Fruit fly (Drosophila melanogaster): ENCODE data around the gene CG2082.

Gene CG2082

dm6 chr3R:5736305-5736869 lies 44.5 kb downstream of the CG2082 start, which contains the start of the genes CG2100 and CG1236 (continued):
- TF ChIP-seq CG32772 (GFP tag; IDR thresholded peaks at IDR 0.05), result peak; percentile 46; the same call in 1 of the 2 replicates
- peak; percentile 45 for TF ChIP-seq nom (GFP tag; optimal IDR thresholded peaks at IDR 0.05)
- TF ChIP-seq CG10209 (GFP tag; optimal IDR thresholded peaks at IDR 0.05), result peak; percentile 90
- peak; percentile 63 for TF ChIP-seq CG12299 (tag; optimal IDR thresholded peaks at IDR 0.05)
- peak; percentile 67 for TF ChIP-seq CG6683 (GFP tag; optimal IDR thresholded peaks at IDR 0.05)
- no peak for TF ChIP-seq Atf3 (GFP tag; optimal IDR thresholded peaks at IDR 0.05)
- TF ChIP-seq Oaz (GFP tag; IDR thresholded peaks at IDR 0.05), result no peak
- peak; percentile 73 for TF ChIP-seq CG9817 (tag; optimal IDR thresholded peaks at IDR 0.05)
- peak in 1 of 3 experiments; percentile 54 for TF ChIP-seq Stat92E (GFP tag; optimal IDR thresholded peaks at IDR 0.05)
- TF ChIP-seq Hr39 (optimal IDR thresholded peaks at IDR 0.05), result no peak
- no peak for TF ChIP-seq pnt (GFP tag; optimal IDR thresholded peaks at IDR 0.05)
- no peak for TF ChIP-seq Hey (tag; optimal IDR thresholded peaks at IDR 0.05)
- TF ChIP-seq E2f1 (GFP tag; IDR thresholded peaks at IDR 0.05), result peak; percentile 81
- TF ChIP-seq CG18764 (GFP tag; optimal IDR thresholded peaks at IDR 0.05), result peak; percentile 64
- 0 out of 3 replicates have a peak, but pooled peaks have one; percentile 29 for TF ChIP-seq C15 (GFP tag; IDR thresholded peaks at IDR 0.05)
- TF ChIP-seq MTF-1 (GFP tag; optimal IDR thresholded peaks at IDR 0.05; ENCODE audit: borderline replicate concordance), result peak; percentile 1
- TF ChIP-seq CG3838 (GFP tag; optimal IDR thresholded peaks at IDR 0.05), result peak; percentile 10
- TF ChIP-seq chif (GFP tag; optimal IDR thresholded peaks at IDR 0.05), result peak; percentile 34 to 51
- TF ChIP-seq CG10565 (GFP tag; optimal IDR thresholded peaks at IDR 0.05), result peak; percentile 19
- peak in 1 of 2 experiments; percentile 66 for TF ChIP-seq Hr78 (GFP tag; optimal IDR thresholded peaks at IDR 0.05)
- TF ChIP-seq Lpt (GFP tag; optimal IDR thresholded peaks at IDR 0.05), result no peak
- TF ChIP-seq bcd (GFP tag; optimal IDR thresholded peaks at IDR 0.05), result peak; percentile 91
- peak; percentile 68; the same call in 1 of the 2 replicates for TF ChIP-seq CG7372 (GFP tag; IDR thresholded peaks at IDR 0.05)
- peak; percentile 72; the same call in 2 of the 3 replicates for TF ChIP-seq jigr1 (GFP tag; IDR thresholded peaks at IDR 0.05)
- no peak for TF ChIP-seq tna (GFP tag; IDR thresholded peaks at IDR 0.05; ENCODE audit: partially characterized antibody)
- TF ChIP-seq pan (optimal IDR thresholded peaks at IDR 0.05), result peak in 1 of 2 experiments; percentile 64
- TF ChIP-seq pan (GFP tag; optimal IDR thresholded peaks at IDR 0.05 in 1 of 2, IDR thresholded peaks at IDR 0.05 in 1 of 2), result peak; percentile 65 to 81
- TF ChIP-seq nerfin-1 (tag; optimal IDR thresholded peaks at IDR 0.05), result peak; percentile 79
- peak; percentile 83 for TF ChIP-seq CG18599 (GFP tag; optimal IDR thresholded peaks at IDR 0.05)
- TF ChIP-seq pho (GFP tag; optimal IDR thresholded peaks at IDR 0.05), result peak; percentile 32
- no peak for TF ChIP-seq zen2 (GFP tag; IDR thresholded peaks at IDR 0.05; ENCODE audit: partially characterized antibody)
- peak; percentile 65 for TF ChIP-seq CG11247 (GFP tag; IDR thresholded peaks at IDR 0.05)
- no peak for TF ChIP-seq Dip3 (GFP tag; optimal IDR thresholded peaks at IDR 0.05)
- peak; percentile 91 for TF ChIP-seq CG11504 (tag; optimal IDR thresholded peaks at IDR 0.05)
- peak; percentile 17 for TF ChIP-seq CG33213 (GFP tag; optimal IDR thresholded peaks at IDR 0.05)
- TF ChIP-seq fd102C (GFP tag; optimal IDR thresholded peaks at IDR 0.05), result no peak
- peak; percentile 70 for TF ChIP-seq CG12155 (GFP tag; optimal IDR thresholded peaks at IDR 0.05)
- TF ChIP-seq pum (GFP tag; optimal IDR thresholded peaks at IDR 0.05), result peak; percentile 32
- TF ChIP-seq Lim3 (GFP tag; IDR thresholded peaks at IDR 0.05), result no peak
- TF ChIP-seq dati (GFP tag; IDR thresholded peaks at IDR 0.05), result no peak
- TF ChIP-seq sima (GFP tag; optimal IDR thresholded peaks at IDR 0.05), result no peak
- TF ChIP-seq CG11398 (GFP tag; optimal IDR thresholded peaks at IDR 0.05), result peak; percentile 16
- TF ChIP-seq ase (GFP tag; IDR thresholded peaks at IDR 0.05), result peak; percentile 74
- TF ChIP-seq Hr3 (GFP tag; optimal IDR thresholded peaks at IDR 0.05), result peak; percentile 85
- peak; percentile 68; the same call in 1 of the 2 replicates for TF ChIP-seq CG32532 (GFP tag; IDR thresholded peaks at IDR 0.05)
- TF ChIP-seq p53 (GFP tag; optimal IDR thresholded peaks at IDR 0.05), result no peak
- peak; percentile 73; the same call in 2 of the 3 replicates for TF ChIP-seq CG3726 (GFP tag; IDR thresholded peaks at IDR 0.05)
- no peak for TF ChIP-seq knrl (GFP tag; IDR thresholded peaks at IDR 0.05; ENCODE audit: partially characterized antibody)
- TF ChIP-seq Blimp-1 (GFP tag; optimal IDR thresholded peaks at IDR 0.05), result peak; percentile 83
- peak; percentile 79 for TF ChIP-seq CG2875 (GFP tag; optimal IDR thresholded peaks at IDR 0.05)

All from whole organism, embryonic.